Worm (Caenorhabditis elegans) whole organism, young adult: ENCODE measurements around the gene ttbk-2.1.
"Not testable (repeated sequence)": the region's sequence is repeated elsewhere in the genome, so short reads cannot be mapped to it uniquely, and the experiment has no call there.

Source experiments
- B0019.2 ChIP-seq: fragments of 200-800 bp; sonication (Bioruptor generic); conservative IDR thresholded peaks from 2 replicates; pipeline ENCODE4 v1.3.6; 2022; ENCODE audit warnings: missing genetic modification reagents, missing genetic modification characterization, missing compliant biosample characterization
- F22D6.2 ChIP-seq: sonication (generic microtip); optimal IDR thresholded peaks from 2 replicates; lab custom pipeline; 2016; ENCODE audit warnings: mild to moderate bottlenecking, missing genetic modification characterization, missing compliant biosample characterization
- F49E8.2 ChIP-seq: sonication (generic microtip); optimal IDR thresholded peaks from 3 replicates; lab custom pipeline; 2017; ENCODE audit warnings: missing genetic modification characterization, mild to moderate bottlenecking, missing compliant biosample characterization, antibody characterized with exemption, moderate library complexity; ENCODE audit not compliant: insufficient read depth
- F55B11.4 ChIP-seq: sonication (generic microtip); optimal IDR thresholded peaks from 2 replicates; lab custom pipeline; 2016; ENCODE audit warnings: missing compliant biosample characterization, missing genetic modification characterization, borderline replicate concordance; ENCODE audit not compliant: insufficient read depth
- Y53F4B.3 ChIP-seq: fragments of 200-800 bp; sonication (Bioruptor generic); IDR thresholded peaks from 2 replicates; pipeline ENCODE4 v1.3.6; 2022; ENCODE audit warnings: missing genetic modification reagents, missing genetic modification characterization, missing compliant biosample characterization
- Y67H2A.10 ChIP-seq: fragments of 200-800 bp; sonication (Bioruptor generic); conservative IDR thresholded peaks from 2 replicates; pipeline ENCODE4 v1.3.6; 2022; ENCODE audit warnings: missing genetic modification reagents, missing genetic modification characterization, missing compliant biosample characterization
- ceh-100 ChIP-seq: fragments of 200-800 bp; sonication (Bioruptor generic); IDR thresholded peaks from 2 replicates; pipeline ENCODE4 v1.3.6; 2022; ENCODE audit warnings: missing genetic modification reagents, missing genetic modification characterization, missing compliant biosample characterization
- ceh-27 ChIP-seq: fragments of 200-800 bp; sonication (Bioruptor generic); optimal IDR thresholded peaks from 2 replicates; lab custom pipeline; 2018; ENCODE audit warnings: mild to moderate bottlenecking, missing genetic modification characterization, moderate library complexity, missing compliant biosample characterization
- egrh-3 ChIP-seq: fragments of 200-800 bp; sonication (Bioruptor generic); IDR thresholded peaks from 2 replicates; pipeline ENCODE4 v1.3.6; 2022; ENCODE audit warnings: missing genetic modification reagents, missing genetic modification characterization, missing compliant biosample characterization
- ets-4 ChIP-seq: fragments of 200-800 bp; sonication (Bioruptor generic); optimal IDR thresholded peaks from 2 replicates; lab custom pipeline; 2018; ENCODE audit warnings: mild to moderate bottlenecking, missing genetic modification characterization, missing compliant biosample characterization
- hlh-26 ChIP-seq: fragments of 200-800 bp; sonication (Bioruptor generic); conservative IDR thresholded peaks from 2 replicates; pipeline ENCODE4 v1.3.6; 2022; ENCODE audit warnings: missing genetic modification reagents, missing genetic modification characterization, missing compliant biosample characterization
- hmg-20 ChIP-seq: fragments of 200-800 bp; sonication (Bioruptor generic); IDR thresholded peaks from 2 replicates; pipeline ENCODE4 v1.3.6; 2022; ENCODE audit warnings: missing genetic modification reagents, missing genetic modification characterization, missing compliant biosample characterization
- let-607 ChIP-seq, 2 experiments: fragments of 200-800 bp in 1 of 2; sonication (Bioruptor generic) in 1 of 2; sonication (generic microtip) in 1 of 2; optimal IDR thresholded peaks; 2 replicates each; lab custom pipeline; 2016 to 2018; ENCODE audit warnings: mild to moderate bottlenecking in 2 of 2, missing compliant biosample characterization in 2 of 2, missing genetic modification characterization in 2 of 2, moderate library complexity in 2 of 2, missing genotype in 1 of 2
- lin-26 ChIP-seq: fragments of 200-800 bp; sonication (Bioruptor generic); IDR thresholded peaks from 2 replicates; pipeline ENCODE4 v1.3.6; 2022; ENCODE audit warnings: missing genetic modification reagents, missing genetic modification characterization, missing compliant biosample characterization
- lsl-1 ChIP-seq: fragments of 200-800 bp; sonication (Bioruptor generic); optimal IDR thresholded peaks from 2 replicates; lab custom pipeline; 2018; ENCODE audit warnings: mild to moderate bottlenecking, missing genetic modification characterization, moderate library complexity, missing compliant biosample characterization
- madf-10 ChIP-seq: sonication (generic microtip); optimal IDR thresholded peaks from 2 replicates; lab custom pipeline; 2016; ENCODE audit warnings: mild to moderate bottlenecking, missing genetic modification characterization, missing compliant biosample characterization
- mcd-1 ChIP-seq: fragments of 200-800 bp; sonication (Bioruptor generic); IDR thresholded peaks from 2 replicates; pipeline ENCODE4 v1.3.6; 2022; ENCODE audit warnings: missing genetic modification reagents, missing genetic modification characterization, missing compliant biosample characterization
- nhr-179 ChIP-seq: sonication (generic microtip); optimal IDR thresholded peaks from 2 replicates; lab custom pipeline; 2016; ENCODE audit warnings: mild to moderate bottlenecking, missing genetic modification characterization, missing compliant biosample characterization
- rec-8 ChIP-seq, 2 experiments: sonication (generic microtip); optimal IDR thresholded peaks; 2 replicates each; lab custom pipeline; 2016; ENCODE audit warnings: mild to moderate bottlenecking in 2 of 2, missing genetic modification characterization in 2 of 2, missing genetic modification reagents in 2 of 2, missing genotype in 2 of 2, missing biosample characterization in 1 of 2, missing compliant biosample characterization in 1 of 2, moderate library complexity in 1 of 2
- rpc-1 ChIP-seq, 2 experiments: fragments of 150-350 bp in 1 of 2; sonication (generic microtip) in 1 of 2; optimal IDR thresholded peaks; 2 replicates each; lab custom pipeline; 2014 to 2018; ENCODE audit warnings: missing biosample characterization in 1 of 2, missing genetic modification characterization in 1 of 2, missing genetic modification reagents in 1 of 2, missing genotype in 1 of 2
- sdz-38 ChIP-seq: sonication (generic microtip); optimal IDR thresholded peaks from 2 replicates; lab custom pipeline; 2016; ENCODE audit warnings: missing genotype, missing genetic modification characterization, missing compliant biosample characterization
- snpc-1.1 ChIP-seq: sonication (generic microtip); optimal IDR thresholded peaks from 2 replicates; lab custom pipeline; 2017; ENCODE audit warnings: missing genetic modification characterization, mild to moderate bottlenecking, missing compliant biosample characterization, antibody characterized with exemption, moderate library complexity, missing genotype, missing genetic modification reagents; ENCODE audit not compliant: insufficient read depth
- snpc-3.4 ChIP-seq: sonication (generic microtip); optimal IDR thresholded peaks from 2 replicates; lab custom pipeline; 2017; ENCODE audit warnings: missing genetic modification characterization, mild to moderate bottlenecking, missing compliant biosample characterization, antibody characterized with exemption, moderate library complexity, missing genotype, missing genetic modification reagents
- snpc-4 ChIP-seq, 5 experiments: fragments of 150-350 bp in 1 of 5; sonication (generic microtip) in 4 of 5; optimal IDR thresholded peaks; 2 replicates each; lab custom pipeline; 2014 to 2018; ENCODE audit warnings: missing genetic modification characterization in 5 of 5, missing biosample characterization in 3 of 5, antibody characterized with exemption in 2 of 5, mild to moderate bottlenecking in 2 of 5, missing compliant biosample characterization in 2 of 5, missing genotype in 2 of 5, moderate library complexity in 2 of 5, missing genetic modification reagents in 1 of 5
- tbp1 ChIP-seq: fragments of 200-800 bp; sonication (Bioruptor generic); optimal IDR thresholded peaks from 2 replicates; lab custom pipeline; 2018; ENCODE audit warnings: mild to moderate bottlenecking, missing genetic modification characterization, missing compliant biosample characterization
- unc-130 ChIP-seq: sonication (generic microtip); optimal IDR thresholded peaks from 2 replicates; lab custom pipeline; 2016; ENCODE audit warnings: missing genetic modification reagents, missing genetic modification characterization, missing compliant biosample characterization
- unc-62 ChIP-seq: fragments of 150-350 bp; optimal IDR thresholded peaks from 2 replicates; lab custom pipeline; 2014; ENCODE audit warnings: missing biosample characterization, missing genetic modification reagents, missing genetic modification characterization
- ztf-18 ChIP-seq: sonication (generic microtip); optimal IDR thresholded peaks from 2 replicates; lab custom pipeline; 2016; ENCODE audit warnings: missing genotype, mild to moderate bottlenecking, missing genetic modification characterization, missing compliant biosample characterization
- ztf-28 ChIP-seq: fragments of 200-800 bp; sonication (Bioruptor generic); IDR thresholded peaks from 2 replicates; pipeline ENCODE4 v1.3.6; 2022; ENCODE audit warnings: missing genetic modification reagents, missing genetic modification characterization, missing compliant biosample characterization
- ztf-3 ChIP-seq: fragments of 200-800 bp; sonication (Bioruptor generic); optimal IDR thresholded peaks from 2 replicates; lab custom pipeline; 2018; ENCODE audit warnings: mild to moderate bottlenecking, missing genetic modification characterization, missing compliant biosample characterization

Gene ttbk-2.1

DNA sequence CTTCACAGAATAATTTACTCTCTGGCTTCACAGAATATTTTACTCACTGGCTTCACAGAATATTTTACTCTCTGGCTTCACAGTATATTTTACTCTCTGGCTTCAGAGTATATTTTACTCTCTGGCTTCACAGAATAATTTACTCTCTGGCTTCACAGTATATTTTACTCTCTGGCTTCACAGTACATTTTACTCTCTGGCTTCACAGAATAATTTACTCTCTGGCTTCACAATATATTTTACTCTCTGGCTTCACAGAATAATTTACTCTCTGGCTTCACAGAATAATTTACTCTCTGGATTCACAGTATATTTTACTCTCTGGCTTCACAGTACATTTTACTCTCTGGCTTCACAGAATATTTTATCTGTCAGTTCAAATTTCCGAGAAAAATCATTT lies 40.7 kb downstream of the ttbk-2.1 start:
- TF ChIP-seq egrh-3 (GFP tag; lab: Robert Waterston, UW) (peak; percentile 70), Y53F4B.3 (GFP tag; lab: Robert Waterston, UW) (peak; percentile 58; the same call in 1 of the 2 replicates)

DNA sequence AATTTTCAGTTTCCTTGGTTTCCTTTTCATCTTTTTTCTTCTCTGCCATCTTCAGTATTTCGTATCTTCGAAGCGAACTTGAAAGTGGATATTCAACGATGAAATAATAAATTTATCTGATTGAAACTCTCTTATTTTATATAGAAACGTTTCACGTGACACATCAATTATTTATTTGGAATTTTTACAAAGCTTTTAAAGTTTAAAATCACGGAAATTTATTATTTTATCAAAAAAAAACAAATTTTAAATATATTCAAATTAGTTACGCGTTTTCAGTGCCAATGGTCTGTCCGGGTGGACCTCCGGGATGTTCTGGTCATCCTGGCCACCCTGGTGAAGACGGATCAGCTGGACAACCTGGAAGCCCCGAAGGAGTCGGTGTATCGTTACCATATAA lies 44.5 kb downstream of the ttbk-2.1 start, which contains the start of gene ZK354.7:
TSS of gene ZK354.7 (minus strand) at position 101 of the 400 bp plus-strand sequence.
- TF ChIP-seq F22D6.2 (tag; lab: Kevin White, UChicago): no peak
- TF ChIP-seq rpc-1 (optimal IDR thresholded peaks at IDR 0.05; lab: Kevin White, UChicago): no peak
- TF ChIP-seq rpc-1 (tag; optimal IDR thresholded peaks at IDR 0.05; lab: Kevin White, UChicago): no peak
- TF ChIP-seq let-607 (tag; optimal IDR thresholded peaks at IDR 0.05; lab: Kevin White, UChicago): no peak
- no peak for TF ChIP-seq ceh-100 (GFP tag; lab: Robert Waterston, UW)
- no peak for TF ChIP-seq madf-10 (tag; lab: Kevin White, UChicago)
- TF ChIP-seq unc-130 (GFP tag; lab: Kevin White, UChicago): no peak
- TF ChIP-seq hlh-26 (GFP tag; lab: Robert Waterston, UW): no peak
- TF ChIP-seq B0019.2 (GFP tag; lab: Robert Waterston, UW): no peak
- TF ChIP-seq ets-4: no peak
- no peak for TF ChIP-seq ztf-18 (tag; lab: Kevin White, UChicago)
- TF ChIP-seq ceh-27 (GFP tag; lab: Kevin White, UChicago): no peak
- TF ChIP-seq tbp1: no peak

DNA sequence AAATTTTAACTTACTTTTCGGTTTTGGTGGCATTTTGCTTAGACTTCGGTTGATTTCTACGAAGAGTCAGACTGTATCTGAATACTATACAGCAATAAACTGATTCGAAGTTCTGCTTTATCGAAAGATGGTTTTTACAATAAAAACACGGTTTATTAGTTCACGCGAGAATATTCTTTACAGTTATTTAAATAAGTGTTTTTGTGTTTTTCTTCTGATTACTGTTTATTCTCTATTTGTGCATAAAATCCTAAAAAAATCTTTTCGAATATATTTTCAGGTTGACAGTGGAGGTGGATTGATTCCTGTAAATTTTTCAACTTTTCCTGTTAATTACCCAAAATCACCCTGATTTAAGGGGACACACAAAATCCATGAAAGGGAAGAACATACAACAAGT lies 47.6 kb downstream of the ttbk-2.1 start, which contains the start of gene ZK354.8:
TSS of gene ZK354.8 (minus strand) at position 101 of the 400 bp plus-strand sequence.
- TF ChIP-seq F55B11.4 (tag; lab: Kevin White, UChicago) (no peak), mcd-1 (GFP tag; lab: Robert Waterston, UW) (no peak), sdz-38 (tag; lab: Kevin White, UChicago) (no peak), unc-62 (GFP tag; lab: Kevin White, UChicago) (no peak), ceh-100 (GFP tag; lab: Robert Waterston, UW) (no peak), unc-130 (GFP tag; lab: Kevin White, UChicago) (no peak), nhr-179 (tag; lab: Kevin White, UChicago) (no peak), Y67H2A.10 (GFP tag; lab: Robert Waterston, UW) (no peak), ceh-27 (GFP tag; lab: Kevin White, UChicago) (no peak), snpc-3.4 (tag; lab: Kevin White, UChicago) (no peak), hmg-20 (GFP tag; lab: Robert Waterston, UW) (no peak), ztf-3 (no peak), madf-10 (tag; lab: Kevin White, UChicago) (no peak), lin-26 (GFP tag; lab: Robert Waterston, UW) (no peak), lsl-1 (no peak)

DNA sequence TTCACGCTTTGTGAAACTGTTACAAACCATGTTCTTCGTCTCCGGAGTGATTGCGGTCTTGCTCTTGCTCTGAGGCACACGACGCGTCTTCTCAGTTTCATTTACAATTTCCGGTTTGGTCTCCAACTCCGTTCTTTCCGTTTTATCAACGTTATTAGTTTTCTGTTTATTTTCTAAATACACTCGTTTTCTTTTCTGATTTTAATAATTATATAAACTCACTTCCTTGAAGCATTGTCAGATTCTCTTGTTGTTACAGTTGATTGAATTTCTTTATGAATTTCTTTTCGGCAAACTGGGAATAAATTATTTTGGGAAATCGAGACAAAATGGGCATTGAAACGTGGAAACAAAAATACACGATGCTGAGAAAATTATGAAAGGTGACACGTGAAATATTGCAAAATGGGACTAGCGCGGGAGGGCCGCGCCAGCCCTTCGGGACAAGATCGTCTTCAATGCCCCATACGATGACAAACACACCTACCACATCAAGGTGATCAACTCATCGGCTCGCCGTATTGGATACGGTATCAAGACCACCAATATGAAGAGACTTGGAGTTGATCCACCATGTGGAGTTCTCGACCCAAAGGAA lies 49.7 kb downstream of the ttbk-2.1 start, which contains the start of the genes ZK354.9 and msp-58:
TSS of gene ZK354.9 (minus strand) at position 101 of the 598 bp plus-strand sequence.
TSS of gene msp-58 (plus strand) at position 548 of the 598 bp plus-strand sequence.
- TF ChIP-seq rec-8 (tag; optimal IDR thresholded peaks at IDR 0.05; lab: Kevin White, UChicago); F49E8.2; ztf-28 (GFP tag; lab: Robert Waterston, UW): not testable (repeated sequence)

DNA sequence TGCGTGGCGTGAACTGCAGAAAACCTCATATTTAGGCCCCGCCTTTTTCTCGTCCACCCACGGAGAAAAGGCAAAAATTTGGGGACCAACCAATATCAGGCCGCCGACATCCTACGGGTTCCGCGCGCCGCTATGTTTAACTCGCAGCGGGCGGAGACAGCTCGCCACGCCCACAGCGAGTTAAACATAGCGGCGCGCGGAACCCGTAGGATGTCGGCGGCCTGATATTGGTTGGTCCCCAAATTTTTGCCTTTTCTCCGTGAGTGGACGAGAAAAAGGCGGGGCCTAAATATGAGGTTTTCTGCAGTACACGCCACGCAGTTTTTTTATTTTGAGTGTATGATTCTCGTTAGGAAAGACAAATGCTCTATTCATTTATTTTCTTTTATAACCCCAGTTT lies 50.7 kb downstream of the ttbk-2.1 start:
- TF ChIP-seq snpc-1.1 (tag; lab: Kevin White, UChicago) (peak; percentile 60), snpc-4 (GFP tag; optimal IDR thresholded peaks at IDR 0.05; lab: Kevin White, UChicago) (peak; percentile 70), snpc-4 (tag; optimal IDR thresholded peaks at IDR 0.05; lab: Kevin White, UChicago) (peak; percentile 49 to 96 (median 83))
- TF ChIP-seq, all 124 proteins: peak for 2; not testable (repeated sequence) for 122
